Fruit fly (Drosophila melanogaster) whole organism, embryonic: Measurements from ENCODE around the gene pkaap.

Experiments used
- Blimp-1 ChIP-seq: fragments of 200-800 bp; sonication (Bioruptor generic); optimal IDR thresholded peaks from 3 replicates; lab custom pipeline; 2018; ENCODE audit warnings: missing biosample characterization, missing genetic modification characterization, mild to moderate bottlenecking, moderate library complexity, missing genetic modification reagents
- CG1024 ChIP-seq: fragments of 200-800 bp; sonication (Bioruptor generic); IDR thresholded peaks from 2 replicates; pipeline ENCODE4 v1.3.6; 2022; ENCODE audit warnings: missing biosample characterization, missing genetic modification characterization
- CG10431 ChIP-seq: fragments of 200-800 bp; sonication (Bioruptor generic); optimal IDR thresholded peaks from 3 replicates; lab custom pipeline; 2018; ENCODE audit warnings: missing biosample characterization, mild to moderate bottlenecking, missing genetic modification characterization
- CG12769 ChIP-seq: fragments of 200-800 bp; sonication (Bioruptor generic); optimal IDR thresholded peaks from 2 replicates; lab custom pipeline; 2019; ENCODE audit warnings: missing biosample characterization, mild to moderate bottlenecking, missing genetic modification characterization, moderate library complexity
- CG12942 ChIP-seq: fragments of 200-800 bp; sonication (Bioruptor generic); optimal IDR thresholded peaks from 3 replicates; lab custom pipeline; 2016; ENCODE audit warnings: missing biosample characterization, missing genetic modification characterization
- CG13296 ChIP-seq: fragments of 200-800 bp; sonication (Bioruptor generic); optimal IDR thresholded peaks from 3 replicates; lab custom pipeline; 2018; ENCODE audit warnings: missing biosample characterization, mild to moderate bottlenecking, missing genetic modification characterization
- CG14050 ChIP-seq: fragments of 200-800 bp; sonication (Bioruptor generic); IDR thresholded peaks from 3 replicates; pipeline ENCODE4 v1.3.6; 2022; ENCODE audit warnings: missing biosample characterization, missing genetic modification characterization
- CG14441 ChIP-seq: fragments of 200-800 bp; sonication (Bioruptor generic); IDR thresholded peaks from 2 replicates; pipeline ENCODE4 v1.3.6; 2022; ENCODE audit warnings: missing biosample characterization, missing genetic modification characterization
- CG15601 ChIP-seq: fragments of 200-800 bp; sonication (Bioruptor generic); optimal IDR thresholded peaks from 3 replicates; lab custom pipeline; 2019; ENCODE audit warnings: missing biosample characterization, mild to moderate bottlenecking, missing genetic modification characterization, moderate library complexity
- CG17568 ChIP-seq: fragments of 200-800 bp; sonication (Bioruptor generic); optimal IDR thresholded peaks from 2 replicates; lab custom pipeline; 2018; ENCODE audit warnings: missing biosample characterization, mild to moderate bottlenecking, missing genetic modification characterization, moderate library complexity
- CG18011 ChIP-seq: fragments of 200-800 bp; sonication (Bioruptor generic); optimal IDR thresholded peaks from 2 replicates; lab custom pipeline; 2017; ENCODE audit warnings: missing biosample characterization, missing genetic modification characterization, mild to moderate bottlenecking, moderate library complexity, missing genotype
- CG2120 ChIP-seq: fragments of 200-800 bp; sonication (Bioruptor generic); optimal IDR thresholded peaks from 3 replicates; lab custom pipeline; 2016; ENCODE audit warnings: missing biosample characterization, missing genetic modification characterization
- CG2129 ChIP-seq: fragments of 200-800 bp; sonication (Bioruptor generic); IDR thresholded peaks from 2 replicates; pipeline ENCODE4 v1.3.6; 2022; ENCODE audit warnings: missing biosample characterization, missing genetic modification characterization; ENCODE audit not compliant: partially characterized antibody
- CG30431 ChIP-seq: fragments of 200-800 bp; sonication (Bioruptor generic); optimal IDR thresholded peaks from 2 replicates; lab custom pipeline; 2017; ENCODE audit warnings: missing biosample characterization, missing genetic modification characterization
- CG31365 ChIP-seq: fragments of 200-800 bp; sonication (Bioruptor generic); optimal IDR thresholded peaks from 2 replicates; lab custom pipeline; 2018; ENCODE audit warnings: missing biosample characterization, mild to moderate bottlenecking, missing genetic modification characterization
- CG32767 ChIP-seq: fragments of 200-800 bp; sonication (Bioruptor generic); IDR thresholded peaks from 2 replicates; pipeline ENCODE4 v1.3.6; 2022; ENCODE audit warnings: missing biosample characterization, missing genetic modification characterization
- CG34422 ChIP-seq: fragments of 200-800 bp; sonication (Bioruptor generic); IDR thresholded peaks from 3 replicates; pipeline ENCODE4 v1.3.6; 2022; ENCODE audit warnings: missing biosample characterization, missing genetic modification characterization
- CG3726 ChIP-seq: fragments of 200-800 bp; sonication (Bioruptor generic); IDR thresholded peaks from 3 replicates; pipeline ENCODE4, ENCODE4 v1.3.6; 2022; ENCODE audit warnings: missing biosample characterization, missing genetic modification characterization
- CG6791 ChIP-seq: fragments of 200-800 bp; sonication (Bioruptor generic); IDR thresholded peaks from 3 replicates; pipeline ENCODE4 v1.3.6; 2022; ENCODE audit warnings: missing biosample characterization, missing genetic modification characterization; ENCODE audit not compliant: partially characterized antibody
- CG6854 ChIP-seq: fragments of 200-800 bp; sonication (Bioruptor generic); optimal IDR thresholded peaks from 3 replicates; lab custom pipeline; 2017; ENCODE audit warnings: missing biosample characterization, mild to moderate bottlenecking, missing genetic modification characterization
- CG7556 ChIP-seq: fragments of 200-800 bp; sonication (Bioruptor generic); optimal IDR thresholded peaks from 2 replicates; lab custom pipeline; 2017; ENCODE audit warnings: missing biosample characterization, mild to moderate bottlenecking, missing genetic modification characterization
- CG7745 ChIP-seq: fragments of 200-800 bp; sonication (Bioruptor generic); optimal IDR thresholded peaks from 2 replicates; lab custom pipeline; 2018; ENCODE audit warnings: missing biosample characterization, mild to moderate bottlenecking, missing genetic modification characterization, moderate library complexity
- CG7987 ChIP-seq: fragments of 200-800 bp; sonication (Bioruptor generic); optimal IDR thresholded peaks from 2 replicates; lab custom pipeline; 2018; ENCODE audit warnings: missing biosample characterization, mild to moderate bottlenecking, missing genetic modification characterization, moderate library complexity
- CoRest ChIP-seq: fragments of 200-800 bp; sonication (Bioruptor generic); optimal IDR thresholded peaks from 3 replicates; lab custom pipeline; 2018; ENCODE audit warnings: missing biosample characterization, mild to moderate bottlenecking, missing genetic modification characterization, moderate library complexity
- Deaf1 ChIP-seq: fragments of 200-800 bp; optimal IDR thresholded peaks from 3 replicates; lab custom pipeline; 2019; ENCODE audit warnings: missing biosample characterization, mild to moderate bottlenecking, missing genetic modification characterization, moderate library complexity
- Fer2 ChIP-seq: fragments of 200-800 bp; sonication (Bioruptor generic); optimal IDR thresholded peaks from 2 replicates; lab custom pipeline; 2018; ENCODE audit warnings: missing biosample characterization, mild to moderate bottlenecking, missing genetic modification characterization, moderate library complexity
- Hr78 ChIP-seq, 2 experiments: fragments of 200-800 bp in 1 of 2; fragments of >200 bp in 1 of 2; sonication (Bioruptor generic) in 1 of 2; optimal IDR thresholded peaks; 2 replicates each; lab custom pipeline; 2017 to 2019; ENCODE audit warnings: missing biosample characterization in 2 of 2, missing genetic modification characterization in 2 of 2, mild to moderate bottlenecking in 1 of 2, moderate library complexity in 1 of 2
- Mrtf ChIP-seq: fragments of 200-800 bp; sonication (Bioruptor generic); IDR thresholded peaks from 3 replicates; pipeline ENCODE4 v1.3.6; 2022; ENCODE audit warnings: missing biosample characterization, missing genetic modification characterization
- NC2α ChIP-seq: fragments of 200-800 bp; sonication (Bioruptor generic); optimal IDR thresholded peaks from 2 replicates; lab custom pipeline; 2016; ENCODE audit warnings: missing biosample characterization, missing genetic modification characterization
- Sox100B ChIP-seq: fragments of 200-800 bp; sonication (Bioruptor generic); optimal IDR thresholded peaks from 3 replicates; lab custom pipeline; 2018; ENCODE audit warnings: missing biosample characterization, mild to moderate bottlenecking, missing genetic modification characterization
- TFAM ChIP-seq: fragments of 200-800 bp; sonication (Bioruptor generic); optimal IDR thresholded peaks from 2 replicates; lab custom pipeline; 2017; ENCODE audit warnings: missing biosample characterization, missing genetic modification characterization, inconsistent platforms
- Trl ChIP-seq, 3 experiments: fragments of >200 bp in 2 of 3; fragments of 200-800 bp in 1 of 3; sonication (Bioruptor generic) in 1 of 3; optimal IDR thresholded peaks; 2 replicates in 1 of 3; 3 replicates in 2 of 3; lab custom pipeline; 2016 to 2017; ENCODE audit warnings: missing biosample characterization in 1 of 3, missing genetic modification characterization in 1 of 3
- chinmo ChIP-seq: fragments of 200-800 bp; sonication (Bioruptor generic); IDR thresholded peaks from 4 replicates; pipeline ENCODE4 v1.3.6; 2022; ENCODE audit warnings: missing biosample characterization, missing genetic modification characterization; ENCODE audit not compliant: partially characterized antibody
- chm ChIP-seq: fragments of 200-800 bp; sonication (Bioruptor generic); IDR thresholded peaks from 2 replicates; pipeline ENCODE4 v1.3.6; 2022; ENCODE audit warnings: missing biosample characterization, missing genetic modification characterization
- ci ChIP-seq: fragments of 200-800 bp; sonication (Bioruptor generic); IDR thresholded peaks from 3 replicates; pipeline ENCODE4 v1.3.6; 2022; ENCODE audit warnings: missing biosample characterization, missing genetic modification characterization
- da ChIP-seq: fragments of 200-800 bp; sonication (Bioruptor generic); optimal IDR thresholded peaks from 2 replicates; lab custom pipeline; 2016; ENCODE audit warnings: missing biosample characterization, missing genetic modification characterization
- dmrt11E ChIP-seq: fragments of 200-800 bp; sonication (Bioruptor generic); optimal IDR thresholded peaks from 3 replicates; lab custom pipeline; 2018; ENCODE audit warnings: missing biosample characterization, mild to moderate bottlenecking, missing genetic modification characterization, moderate library complexity
- grn ChIP-seq: fragments of 200-800 bp; sonication (Bioruptor generic); optimal IDR thresholded peaks from 3 replicates; lab custom pipeline; 2017; ENCODE audit warnings: missing biosample characterization, missing genetic modification characterization
- mirr ChIP-seq: fragments of 200-800 bp; sonication (Bioruptor generic); optimal IDR thresholded peaks from 3 replicates; lab custom pipeline; 2018; ENCODE audit warnings: missing biosample characterization, mild to moderate bottlenecking, missing genetic modification characterization
- nom ChIP-seq: fragments of 200-800 bp; sonication (Bioruptor generic); optimal IDR thresholded peaks from 2 replicates; lab custom pipeline; 2017; ENCODE audit warnings: missing biosample characterization, missing genetic modification characterization, mild to moderate bottlenecking, moderate library complexity, missing genetic modification reagents
- oc ChIP-seq: fragments of 200-800 bp; sonication (Bioruptor generic); optimal IDR thresholded peaks from 2 replicates; lab custom pipeline; 2018; ENCODE audit warnings: missing biosample characterization, mild to moderate bottlenecking, missing genetic modification characterization, moderate library complexity
- peb ChIP-seq: fragments of 200-800 bp; sonication (Bioruptor generic); IDR thresholded peaks from 2 replicates; pipeline ENCODE4 v1.3.6; 2022; ENCODE audit warnings: missing biosample characterization, missing genetic modification characterization
- row ChIP-seq: fragments of 200-800 bp; sonication (Bioruptor generic); IDR thresholded peaks from 3 replicates; pipeline ENCODE4 v1.3.6; 2022; ENCODE audit warnings: missing biosample characterization, missing genetic modification characterization
- sc ChIP-seq, 3 experiments: fragments of >200 bp in 2 of 3; fragments of 200-800 bp in 1 of 3; sonication (Bioruptor generic) in 1 of 3; optimal IDR thresholded peaks; 2 replicates in 2 of 3; 3 replicates in 1 of 3; lab custom pipeline; 2017; ENCODE audit warnings: mild to moderate bottlenecking in 1 of 3, missing biosample characterization in 1 of 3, missing genetic modification characterization in 1 of 3, missing genetic modification reagents in 1 of 3
- scrt ChIP-seq: fragments of 200-800 bp; sonication (Bioruptor generic); optimal IDR thresholded peaks from 2 replicates; lab custom pipeline; 2018; ENCODE audit warnings: missing biosample characterization, mild to moderate bottlenecking, missing genetic modification characterization, moderate library complexity
- unc-4 ChIP-seq: fragments of 200-800 bp; sonication (Bioruptor generic); IDR thresholded peaks from 2 replicates; pipeline ENCODE4 v1.3.6; 2022; ENCODE audit warnings: missing biosample characterization, missing genetic modification characterization; ENCODE audit not compliant: partially characterized antibody

Gene pkaap

dm6 chr2L:16324833-16325232 lies 36.7 kb downstream of the pkaap start (continued):
- TF ChIP-seq Sox100B (GFP tag; lab: Kevin White, UChicago) (no peak), chm (GFP tag; lab: Robert Waterston, UW) (peak; percentile 43; the same call in 1 of the 2 replicates), CG10431 (GFP tag; lab: Kevin White, UChicago) (peak; percentile 15), scrt (GFP tag; lab: Kevin White, UChicago) (peak; percentile 82), CG34422 (GFP tag; lab: Robert Waterston, UW) (peak; percentile 70; the same call in 2 of the 3 replicates), CG12942 (GFP tag; lab: Kevin White, UChicago) (no peak), Trl (optimal IDR thresholded peaks at IDR 0.05; lab: Kevin White, UChicago) (peak in 1 of 2 experiments; percentile 12), Trl (GFP tag; optimal IDR thresholded peaks at IDR 0.05; lab: Kevin White, UChicago) (no peak), Deaf1 (tag; lab: Kevin White, UChicago) (peak; percentile 24), CG12769 (no peak), CG32767 (GFP tag; lab: Robert Waterston, UW) (0 out of 2 replicates have a peak, but pooled peaks have one; percentile 30), oc (peak; percentile 19), chinmo (GFP tag; lab: Robert Waterston, UW) (peak; percentile 65; the same call in 3 of the 4 replicates), CG31365 (tag; lab: Kevin White, UChicago) (no peak), CG30431 (no peak), CG2129 (GFP tag; lab: Robert Waterston, UW) (no peak), Blimp-1 (peak; percentile 10), nom (peak; percentile 73), CG2120 (GFP tag; lab: Kevin White, UChicago) (no peak), CG7987 (GFP tag; lab: Kevin White, UChicago) (peak; percentile 16), row (GFP tag; lab: Robert Waterston, UW) (peak; percentile 11; the same call in 1 of the 3 replicates), Hr78 (GFP tag; optimal IDR thresholded peaks at IDR 0.05; lab: Kevin White, UChicago) (no peak), mirr (peak; percentile 1)
- TF ChIP-seq, all 482 proteins: peak for 43

- TF ChIP-seq CG1024 (GFP tag; lab: Robert Waterston, UW) = peak; percentile 85
- TF ChIP-seq Fer2 = peak; percentile 76
- TF ChIP-seq CG7745 = peak; percentile 15
- TF ChIP-seq dmrt11E (tag; lab: Kevin White, UChicago) = peak; percentile 94
- TF ChIP-seq CG6854 = peak; percentile 87
- TF ChIP-seq CG3726 (GFP tag; lab: Robert Waterston, UW) = peak; percentile 82; the same call in 1 of the 3 replicates
- TF ChIP-seq da = peak; percentile 81
- TF ChIP-seq Mrtf (GFP tag; lab: Robert Waterston, UW) = peak; percentile 86; the same call in 2 of the 3 replicates
- TF ChIP-seq CG14050 (GFP tag; lab: Robert Waterston, UW) = peak; percentile 86
- peak; percentile 63 for TF ChIP-seq unc-4 (GFP tag; lab: Robert Waterston, UW)
- TF ChIP-seq CG13296 (GFP tag; lab: Kevin White, UChicago) = peak; percentile 85
- peak; percentile 93 for TF ChIP-seq NC2α (GFP tag; lab: Kevin White, UChicago)
- TF ChIP-seq CG15601 (tag; lab: Kevin White, UChicago) = peak; percentile 90
- peak; percentile 74 for TF ChIP-seq peb (GFP tag; lab: Robert Waterston, UW)
- peak; percentile 85 for TF ChIP-seq CG18011
- TF ChIP-seq TFAM (GFP tag; lab: Kevin White, UChicago) = peak; percentile 53
- peak; percentile 91 for TF ChIP-seq CG7556 (GFP tag; lab: Kevin White, UChicago)
- TF ChIP-seq CG14441 (GFP tag; lab: Robert Waterston, UW) = peak; percentile 86
- peak; percentile 66 for TF ChIP-seq chm (GFP tag; lab: Robert Waterston, UW)
- TF ChIP-seq sc (optimal IDR thresholded peaks at IDR 0.05; lab: Kevin White, UChicago) = no peak
- TF ChIP-seq sc (GFP tag; optimal IDR thresholded peaks at IDR 0.05; lab: Kevin White, UChicago) = peak; percentile 85
- TF ChIP-seq ci (GFP tag; lab: Robert Waterston, UW) = peak; percentile 89
- TF ChIP-seq grn = peak; percentile 77
- TF ChIP-seq CG17568 (GFP tag; lab: Kevin White, UChicago) = peak; percentile 86
- TF ChIP-seq CoRest = peak; percentile 92
- no peak for TF ChIP-seq CG2129 (GFP tag; lab: Robert Waterston, UW)
- 0 out of 3 replicates have a peak, but pooled peaks have one; percentile 12 for TF ChIP-seq CG6791 (GFP tag; lab: Robert Waterston, UW)
Measured at dm6 chr2L:16325515-16326257, 37.6 kb downstream of the pkaap start, which contains the start of gene cact. Gene cact (minus strand): TSS chr2L:16326207.
